Worm (Caenorhabditis elegans) whole organism, L1 larva: Measurements from ENCODE around the gene mig-15.

Experiments used
- F16B12.6 ChIP-seq: fragments of 150-350 bp; optimal IDR thresholded peaks from 2 replicates; lab custom pipeline; 2014; ENCODE audit warnings: missing biosample characterization, missing genetic modification characterization
- lin-15B ChIP-seq: fragments of 150-350 bp; sonication (generic microtip); optimal IDR thresholded peaks from 3 replicates; lab custom pipeline; 2014; ENCODE audit warnings: missing biosample characterization, missing genetic modification characterization
- tbx-2 ChIP-seq: sonication (generic microtip); optimal IDR thresholded peaks from 2 replicates; lab custom pipeline; 2016; ENCODE audit warnings: missing genetic modification characterization, missing compliant biosample characterization

DNA sequence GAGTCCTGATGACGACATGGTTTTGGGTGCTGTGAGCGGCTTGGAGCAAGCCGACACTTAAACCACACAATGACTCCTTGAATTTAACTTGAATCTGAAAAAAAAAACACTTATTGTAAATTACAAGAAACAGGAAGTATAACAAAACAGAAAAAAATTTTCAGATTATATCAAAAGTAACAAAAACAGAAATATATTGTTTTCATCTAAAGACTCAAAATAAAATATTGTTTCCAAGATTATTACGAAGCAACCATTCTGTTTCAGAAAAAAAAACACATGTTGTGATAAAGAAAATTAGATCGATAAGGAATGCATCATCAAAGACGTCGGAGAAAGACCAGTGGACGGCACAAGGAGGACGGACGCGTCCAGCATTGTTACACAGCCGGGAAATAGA is at the start of gene mig-15:
- no peak for TF ChIP-seq lin-15B (tag; lab: Kevin White, UChicago)
- TF ChIP-seq F16B12.6, result no peak
- no peak for TF ChIP-seq tbx-2 (tag; lab: Kevin White, UChicago)
